Fruit fly (Drosophila melanogaster) whole organism, prepupa: ENCODE results near the gene APC4.

Experiments
- CG11762 ChIP-seq: fragments of 200-800 bp; sonication (Bioruptor generic); optimal IDR thresholded peaks from 3 replicates; lab custom pipeline; 2016; ENCODE audit warnings: missing biosample characterization, missing genetic modification characterization; ENCODE audit not compliant: insufficient read depth
- CG11902 ChIP-seq: fragments of 200-800 bp; sonication (Bioruptor generic); optimal IDR thresholded peaks from 3 replicates; lab custom pipeline; 2016; ENCODE audit warnings: missing biosample characterization, missing genetic modification characterization
- CG3919 ChIP-seq: fragments of 200-800 bp; sonication (Bioruptor generic); optimal IDR thresholded peaks from 3 replicates; lab custom pipeline; 2016; ENCODE audit warnings: missing biosample characterization, missing genetic modification characterization
- pdm3 ChIP-seq: fragments of 200-800 bp; sonication (Bioruptor generic); optimal IDR thresholded peaks from 3 replicates; lab custom pipeline; 2016; ENCODE audit warnings: missing biosample characterization, missing genetic modification characterization

DNA sequence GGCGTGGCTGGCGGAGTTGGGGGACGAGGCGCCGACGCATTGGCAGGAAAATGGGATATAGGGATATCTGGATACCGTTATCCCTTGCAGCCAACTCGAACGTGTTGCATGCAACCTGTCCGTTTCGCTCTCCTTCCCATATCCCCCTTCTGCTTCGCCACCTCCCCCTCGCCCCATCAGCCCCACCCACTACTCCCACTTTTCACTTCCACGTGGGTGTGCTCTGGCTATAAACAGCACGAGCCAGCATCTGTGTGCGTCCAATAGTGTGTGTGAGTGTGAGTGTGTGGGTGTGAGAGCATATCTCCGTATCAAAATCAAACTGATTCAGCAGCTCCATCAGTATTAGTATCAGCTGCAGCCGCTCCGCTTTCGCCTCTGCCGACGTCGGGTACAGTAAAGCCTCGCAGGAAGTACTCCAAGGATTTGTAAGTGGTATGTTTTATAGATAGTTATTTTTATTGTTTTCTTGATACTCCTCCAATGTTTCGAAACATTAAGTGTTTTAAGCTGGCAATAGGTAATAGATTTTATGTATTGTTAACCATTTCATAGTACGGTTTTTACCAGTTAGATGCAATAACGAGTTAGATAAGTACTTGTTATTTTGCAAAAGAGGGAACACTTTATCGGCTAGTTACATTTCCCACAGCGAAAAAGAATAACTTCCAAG, 36.4 kb downstream of the APC4 start:
- TF ChIP-seq pdm3 (GFP tag; lab: Kevin White, UChicago), result no peak
- TF ChIP-seq CG3919 (GFP tag; lab: Kevin White, UChicago), result peak; percentile 22
- TF ChIP-seq CG11762 (GFP tag; lab: Kevin White, UChicago), result peak; percentile 10
- no peak for TF ChIP-seq CG11902
